Comparison of ENCODE assay signal across 4 fruit fly cellular contexts in the genomic region with DNA sequence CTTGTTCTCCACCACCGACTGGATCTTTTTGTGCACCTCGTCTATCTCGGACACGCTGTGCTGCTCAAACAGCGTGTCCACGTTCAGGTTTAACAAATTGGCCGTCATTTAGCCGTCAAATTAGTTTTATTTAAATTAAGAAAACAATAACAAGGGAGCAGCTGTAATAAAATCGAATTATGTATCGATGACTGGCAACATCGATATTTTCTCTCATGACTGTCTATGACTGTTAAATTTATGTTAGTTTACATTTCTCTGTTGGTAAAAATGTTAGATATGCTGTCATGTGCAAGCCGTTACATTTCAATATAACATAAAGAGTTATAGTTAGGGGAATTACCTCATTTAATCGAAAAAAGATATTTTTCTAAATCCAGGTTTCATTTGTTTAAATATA.
TF ChIP-seq lines count a peak whose summit lies in the region.

TSS of gene Cog1 (minus strand) at position 190 of the 400 bp plus-strand sequence.

- TF ChIP-seq CTCF in whole organism, embryonic (GFP tag; optimal IDR thresholded peaks at IDR 0.05; lab: Kevin White, UChicago) = no peak

TF ChIP-seq in whole organism, adult, 20 proteins besides CTCF, POLR2A, EP300 and RAD21:
- peak; percentile 71 for TF ChIP-seq kay (GFP tag; lab: Kevin White, UChicago; ENCODE audit: borderline replicate concordance)
- no peak for TF ChIP-seq cnc (optimal IDR thresholded peaks at IDR 0.05; lab: Kevin White, UChicago)

TF ChIP-seq in whole organism, embryonic, 481 proteins besides CTCF, POLR2A, EP300 and RAD21 (continues in another document):
- no peak for TF ChIP-seq CG3407 (GFP tag; optimal IDR thresholded peaks at IDR 0.05; lab: Kevin White, UChicago)
- no peak for TF ChIP-seq wdn (GFP tag; IDR thresholded peaks at IDR 0.05; lab: Robert Waterston, UW)
- TF ChIP-seq E2f2 (GFP tag; IDR thresholded peaks at IDR 0.05; lab: Robert Waterston, UW) = no peak
- TF ChIP-seq Stat92E (GFP tag; optimal IDR thresholded peaks at IDR 0.05; lab: Kevin White, UChicago) = no peak
- TF ChIP-seq D (optimal IDR thresholded peaks at IDR 0.05; lab: Kevin White, UChicago) = no peak
- TF ChIP-seq D (GFP tag; optimal IDR thresholded peaks at IDR 0.05; lab: Kevin White, UChicago) = no peak
- peak in 1 of 2 experiments; percentile 77 for TF ChIP-seq crp (GFP tag; optimal IDR thresholded peaks at IDR 0.05; lab: Kevin White, UChicago)
- no peak for TF ChIP-seq cato (GFP tag; optimal IDR thresholded peaks at IDR 0.05; lab: Kevin White, UChicago; ENCODE audit: borderline replicate concordance)
- TF ChIP-seq Ptx1 (GFP tag; IDR thresholded peaks at IDR 0.05; lab: Robert Waterston, UW) = no peak
- TF ChIP-seq schlank (tag; optimal IDR thresholded peaks at IDR 0.05; lab: Kevin White, UChicago) = no peak
- TF ChIP-seq sqz (GFP tag; optimal IDR thresholded peaks at IDR 0.05; lab: Kevin White, UChicago) = no peak
- TF ChIP-seq fd96Cb (tag; optimal IDR thresholded peaks at IDR 0.05; lab: Kevin White, UChicago) = no peak
- peak; percentile 80 for TF ChIP-seq unc-4 (GFP tag; IDR thresholded peaks at IDR 0.05; lab: Robert Waterston, UW; ENCODE audit: partially characterized antibody)
- no peak for TF ChIP-seq CG13123 (GFP tag; optimal IDR thresholded peaks at IDR 0.05; lab: Kevin White, UChicago)
- TF ChIP-seq zen2 (GFP tag; IDR thresholded peaks at IDR 0.05; lab: Robert Waterston, UW; ENCODE audit: partially characterized antibody) = peak; percentile 75
- TF ChIP-seq CG31388 (GFP tag; optimal IDR thresholded peaks at IDR 0.05; lab: Kevin White, UChicago) = no peak
- TF ChIP-seq CG1529 (GFP tag; optimal IDR thresholded peaks at IDR 0.05; lab: Kevin White, UChicago) = no peak
- TF ChIP-seq pzg (GFP tag; optimal IDR thresholded peaks at IDR 0.05; lab: Kevin White, UChicago) = peak; percentile 42
- TF ChIP-seq CG9215 (GFP tag; IDR thresholded peaks at IDR 0.05; lab: Robert Waterston, UW) = no peak
- TF ChIP-seq tup (GFP tag; optimal IDR thresholded peaks at IDR 0.05; lab: Kevin White, UChicago) = no peak
- TF ChIP-seq CG18476 (GFP tag; optimal IDR thresholded peaks at IDR 0.05; lab: Kevin White, UChicago) = no peak
- peak; percentile 65; the same call in 1 of the 2 replicates for TF ChIP-seq MBD-R2 (GFP tag; IDR thresholded peaks at IDR 0.05; lab: Robert Waterston, UW)
- 0 out of 4 replicates have a peak, but pooled peaks have one; percentile 37 for TF ChIP-seq chinmo (GFP tag; IDR thresholded peaks at IDR 0.05; lab: Robert Waterston, UW; ENCODE audit: partially characterized antibody)
- TF ChIP-seq CG8765 (GFP tag; IDR thresholded peaks at IDR 0.05; lab: Robert Waterston, UW) = no peak
- TF ChIP-seq CG16779 (GFP tag; IDR thresholded peaks at IDR 0.05; lab: Robert Waterston, UW) = no peak
- TF ChIP-seq Abd-B (GFP tag; optimal IDR thresholded peaks at IDR 0.05; lab: Kevin White, UChicago) = no peak
- TF ChIP-seq MTF-1 (GFP tag; optimal IDR thresholded peaks at IDR 0.05; lab: Kevin White, UChicago; ENCODE audit: borderline replicate concordance) = no peak

TF ChIP-seq in whole organism, prepupa, 60 proteins besides CTCF, POLR2A, EP300 and RAD21:
- TF ChIP-seq Eip75B (GFP tag; optimal IDR thresholded peaks at IDR 0.05; lab: Kevin White, UChicago) (no peak), Sox14 (GFP tag; optimal IDR thresholded peaks at IDR 0.05; lab: Kevin White, UChicago) (no peak), Met (GFP tag; optimal IDR thresholded peaks at IDR 0.05; lab: Kevin White, UChicago) (no peak), CG8119 (GFP tag; IDR thresholded peaks at IDR 0.05; lab: Robert Waterston, UW) (no peak), eg (GFP tag; IDR thresholded peaks at IDR 0.05; lab: Robert Waterston, UW) (no peak), svp (GFP tag; lab: Kevin White, UChicago) (peak; percentile 13)

TF ChIP-seq in whole organism, wandering third instar larva, 38 proteins besides CTCF, POLR2A, EP300 and RAD21:
- no peak for TF ChIP-seq CG9705 (GFP tag; optimal IDR thresholded peaks at IDR 0.05; lab: Kevin White, UChicago)
- TF ChIP-seq CrebA (GFP tag; optimal IDR thresholded peaks at IDR 0.05; lab: Kevin White, UChicago; ENCODE audit: borderline replicate concordance) = peak; percentile 27
- no peak for TF ChIP-seq Rel (GFP tag; optimal IDR thresholded peaks at IDR 0.05; lab: Kevin White, UChicago)
- peak; percentile 94 for TF ChIP-seq Rel (tag; optimal IDR thresholded peaks at IDR 0.05; lab: Kevin White, UChicago)
- peak in 1 of 2 experiments; percentile 14 for TF ChIP-seq foxo (GFP tag; optimal IDR thresholded peaks at IDR 0.05; lab: Kevin White, UChicago)
